Fruit fly (Drosophila melanogaster): ENCODE results near the gene CCAP-R.

CCAP-R gene

dm6 chr3R:25885136-25885535 lies 70.9 kb downstream of the CCAP-R start:
- TF ChIP-seq CG12768 (GFP tag; optimal IDR thresholded peaks at IDR 0.05) (peak; percentile 7), CG1620 (GFP tag; optimal IDR thresholded peaks at IDR 0.05) (no peak)

dm6 chr3R:25884301-25884700 lies 71.8 kb downstream of the CCAP-R start:
- TF ChIP-seq Crg-1 (GFP tag; optimal IDR thresholded peaks at IDR 0.05): no peak
- peak; percentile 60 for TF ChIP-seq CG33017 (tag; optimal IDR thresholded peaks at IDR 0.05)
- TF ChIP-seq toe (GFP tag; optimal IDR thresholded peaks at IDR 0.05): no peak
- TF ChIP-seq cic (GFP tag; optimal IDR thresholded peaks at IDR 0.05): no peak
- TF ChIP-seq CG5204 (GFP tag; optimal IDR thresholded peaks at IDR 0.05): no peak
- no peak for TF ChIP-seq tj (GFP tag; optimal IDR thresholded peaks at IDR 0.05)
- TF ChIP-seq CG11617 (GFP tag; optimal IDR thresholded peaks at IDR 0.05): no peak
- no peak for TF ChIP-seq ovo (GFP tag; optimal IDR thresholded peaks at IDR 0.05)
- peak; percentile 45 for TF ChIP-seq CG14711 (tag; optimal IDR thresholded peaks at IDR 0.05)
- no peak for TF ChIP-seq Hr96 (GFP tag; optimal IDR thresholded peaks at IDR 0.05)
- no peak for TF ChIP-seq Mnt (GFP tag; optimal IDR thresholded peaks at IDR 0.05)
- TF ChIP-seq CG7045 (GFP tag; optimal IDR thresholded peaks at IDR 0.05): no peak

dm6 chr3R:25883877-25884276 lies 72.2 kb downstream of the CCAP-R start:
- TF ChIP-seq cnc (optimal IDR thresholded peaks at IDR 0.05) (no peak), Crg-1 (GFP tag; optimal IDR thresholded peaks at IDR 0.05) (no peak), CG12768 (GFP tag; optimal IDR thresholded peaks at IDR 0.05) (no peak), bab1 (GFP tag; optimal IDR thresholded peaks at IDR 0.05) (no peak), toe (GFP tag; optimal IDR thresholded peaks at IDR 0.05) (no peak), CG7101 (tag; optimal IDR thresholded peaks at IDR 0.05) (no peak), tj (GFP tag; optimal IDR thresholded peaks at IDR 0.05) (no peak), ovo (GFP tag; optimal IDR thresholded peaks at IDR 0.05) (no peak), Mnt (GFP tag; optimal IDR thresholded peaks at IDR 0.05) (no peak), Hr96 (GFP tag; optimal IDR thresholded peaks at IDR 0.05) (no peak), CG1620 (GFP tag; optimal IDR thresholded peaks at IDR 0.05) (no peak)

DNA sequence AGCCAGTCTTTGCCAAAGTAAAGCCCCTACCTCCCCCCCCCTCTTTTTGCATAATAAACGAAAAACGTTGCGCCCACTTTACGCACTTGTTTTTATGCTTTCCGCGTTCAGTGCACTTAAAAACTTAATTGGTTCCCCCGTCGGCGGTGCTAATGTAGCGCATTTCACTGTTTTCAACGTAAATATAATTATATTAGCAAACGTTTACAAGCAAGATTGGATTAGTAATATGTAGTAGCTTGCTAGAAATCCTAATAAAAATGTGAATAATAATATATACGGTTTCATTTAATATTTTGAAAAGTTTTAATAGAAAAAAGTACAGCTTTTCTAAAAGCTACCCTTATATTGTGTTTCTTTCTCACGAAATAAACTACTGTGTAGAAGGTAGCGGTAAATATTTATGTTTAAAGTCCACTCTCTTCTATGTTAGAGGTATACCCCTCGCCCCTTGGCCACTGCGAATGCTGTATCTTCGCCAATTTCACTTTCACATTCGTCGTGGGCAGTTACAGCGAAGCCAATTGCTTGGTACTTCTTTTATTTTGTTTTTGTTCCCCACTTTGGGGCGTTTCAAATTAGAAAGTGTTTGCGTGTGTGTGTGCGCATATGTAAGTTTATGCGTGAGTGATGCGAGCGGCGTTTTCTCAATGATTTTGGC lies 73.3 kb downstream of the CCAP-R start:
- TF ChIP-seq Clk (GFP tag; optimal IDR thresholded peaks at IDR 0.05) (no peak), cnc (optimal IDR thresholded peaks at IDR 0.05) (no peak), pad (GFP tag; optimal IDR thresholded peaks at IDR 0.05) (peak; percentile 60), kay (GFP tag; ENCODE audit: borderline replicate concordance) (peak; percentile 38), CG14711 (tag; optimal IDR thresholded peaks at IDR 0.05) (no peak), Mnt (GFP tag; optimal IDR thresholded peaks at IDR 0.05) (no peak), CG1620 (GFP tag; optimal IDR thresholded peaks at IDR 0.05) (no peak), ovo (GFP tag; optimal IDR thresholded peaks at IDR 0.05) (no peak), Crg-1 (GFP tag; optimal IDR thresholded peaks at IDR 0.05) (no peak), CG7045 (GFP tag; optimal IDR thresholded peaks at IDR 0.05) (no peak), cic (GFP tag; optimal IDR thresholded peaks at IDR 0.05) (no peak), CG11617 (GFP tag; optimal IDR thresholded peaks at IDR 0.05) (no peak), bab1 (GFP tag; optimal IDR thresholded peaks at IDR 0.05) (no peak), toe (GFP tag; optimal IDR thresholded peaks at IDR 0.05) (no peak), tj (GFP tag; optimal IDR thresholded peaks at IDR 0.05) (no peak), Hr96 (GFP tag; optimal IDR thresholded peaks at IDR 0.05) (no peak), CG12768 (GFP tag; optimal IDR thresholded peaks at IDR 0.05) (no peak), CG7101 (tag; optimal IDR thresholded peaks at IDR 0.05) (no peak)

- TF ChIP-seq CG1620 (GFP tag; optimal IDR thresholded peaks at IDR 0.05): no peak
- TF ChIP-seq toe (GFP tag; optimal IDR thresholded peaks at IDR 0.05): no peak
- TF ChIP-seq Hr96 (GFP tag; optimal IDR thresholded peaks at IDR 0.05): no peak
- TF ChIP-seq bab1 (GFP tag; optimal IDR thresholded peaks at IDR 0.05): no peak
- TF ChIP-seq Mnt (GFP tag; optimal IDR thresholded peaks at IDR 0.05): no peak
- no peak for TF ChIP-seq CG33017 (tag; optimal IDR thresholded peaks at IDR 0.05)
- TF ChIP-seq ovo (GFP tag; optimal IDR thresholded peaks at IDR 0.05): no peak
- TF ChIP-seq cnc (optimal IDR thresholded peaks at IDR 0.05): no peak
- TF ChIP-seq Crg-1 (GFP tag; optimal IDR thresholded peaks at IDR 0.05): no peak
- TF ChIP-seq pad (GFP tag; optimal IDR thresholded peaks at IDR 0.05): no peak
- no peak for TF ChIP-seq CG7101 (tag; optimal IDR thresholded peaks at IDR 0.05)
- TF ChIP-seq Clk (GFP tag; optimal IDR thresholded peaks at IDR 0.05): no peak
- TF ChIP-seq CG12768 (GFP tag; optimal IDR thresholded peaks at IDR 0.05): no peak
- no peak for TF ChIP-seq CG14711 (tag; optimal IDR thresholded peaks at IDR 0.05)
- TF ChIP-seq CG11617 (GFP tag; optimal IDR thresholded peaks at IDR 0.05): no peak
These were observed 74.2 kb downstream of the CCAP-R start, which contains the start of gene SppL for dm6 chr3R:25881915-25882314. Gene SppL, plus strand, starts transcription at chr3R:25881984.

dm6 chr3R:25880971-25881809 lies 74.9 kb downstream of the CCAP-R start, which contains the start of gene Tsp96F:
Gene Tsp96F, minus strand, starts transcription at chr3R:25881427.
- TF ChIP-seq Mnt (GFP tag; optimal IDR thresholded peaks at IDR 0.05): no peak
- peak; percentile 0 for TF ChIP-seq bab1 (GFP tag; optimal IDR thresholded peaks at IDR 0.05)
